Worm (Caenorhabditis elegans): ENCODE data around the gene scc-2.

ce11 chrII:285627-286550, 22.4 kb upstream of the scc-2 start, which contains the start of gene B0432.10:
- TF ChIP-seq him-1 (tag; optimal IDR thresholded peaks at IDR 0.05) (no peak), sdz-38 (tag; optimal IDR thresholded peaks at IDR 0.05) (no peak), lsl-1 (GFP tag; optimal IDR thresholded peaks at IDR 0.05) (peak; percentile 28), tbx-9 (tag; optimal IDR thresholded peaks at IDR 0.05; ENCODE audit: borderline replicate concordance) (no peak)

Measured in whole organism, young adult.